Worm (Caenorhabditis elegans) whole organism, late embryonic: Measurements from ENCODE around the gene F46B6.12.

Experiments used
- C08G9.2 ChIP-seq: sonication (generic microtip); optimal IDR thresholded peaks from 2 replicates; lab custom pipeline; 2016; ENCODE audit warnings: mild to moderate bottlenecking, missing genetic modification characterization, moderate library complexity, missing compliant biosample characterization
- F13H6.1 ChIP-seq: sonication (generic microtip); optimal IDR thresholded peaks from 2 replicates; lab custom pipeline; 2016; ENCODE audit warnings: missing genetic modification characterization, missing compliant biosample characterization
- ama-1 ChIP-seq: fragments of 150-350 bp; optimal IDR thresholded peaks from 2 replicates; lab custom pipeline; 2014
- ceh-18 ChIP-seq: sonication (generic microtip); optimal IDR thresholded peaks from 2 replicates; lab custom pipeline; 2016; ENCODE audit warnings: missing genetic modification characterization, missing compliant biosample characterization
- ceh-19 ChIP-seq: fragments of 200-800 bp; sonication (Bioruptor generic); optimal IDR thresholded peaks from 2 replicates; lab custom pipeline; 2018; ENCODE audit warnings: mild to moderate bottlenecking, missing genetic modification characterization, missing compliant biosample characterization
- ceh-22 ChIP-seq: sonication (generic microtip); optimal IDR thresholded peaks from 2 replicates; lab custom pipeline; 2017; ENCODE audit warnings: missing biosample characterization, missing genetic modification characterization
- ceh-30 ChIP-seq: fragments of 150-350 bp; optimal IDR thresholded peaks from 2 replicates; lab custom pipeline; 2014; ENCODE audit warnings: missing biosample characterization, missing genetic modification characterization
- ceh-31 ChIP-seq: sonication (generic microtip); optimal IDR thresholded peaks from 2 replicates; lab custom pipeline; 2016; ENCODE audit warnings: missing genetic modification characterization, missing compliant biosample characterization
- ceh-34 ChIP-seq: sonication (generic microtip); optimal IDR thresholded peaks from 2 replicates; lab custom pipeline; 2016; ENCODE audit warnings: mild to moderate bottlenecking, missing genetic modification characterization, missing compliant biosample characterization
- che-1 ChIP-seq: sonication (generic microtip); optimal IDR thresholded peaks from 2 replicates; lab custom pipeline; 2016; ENCODE audit warnings: mild to moderate bottlenecking, missing genetic modification characterization, missing compliant biosample characterization
- dve-1 ChIP-seq: sonication (generic microtip); optimal IDR thresholded peaks from 2 replicates; lab custom pipeline; 2017; ENCODE audit warnings: antibody characterized with exemption, mild to moderate bottlenecking, missing genetic modification characterization, missing compliant biosample characterization
- elt-2 ChIP-seq: sonication (generic microtip); optimal IDR thresholded peaks from 2 replicates; lab custom pipeline; 2016; ENCODE audit warnings: missing genetic modification reagents, missing genetic modification characterization, missing compliant biosample characterization
- ets-4 ChIP-seq: sonication (generic microtip); optimal IDR thresholded peaks from 2 replicates; lab custom pipeline; 2016; ENCODE audit warnings: missing genetic modification characterization, missing compliant biosample characterization
- eyg-1 ChIP-seq: sonication (generic microtip); optimal IDR thresholded peaks from 2 replicates; lab custom pipeline; 2016; ENCODE audit warnings: missing genotype, missing genetic modification characterization, missing compliant biosample characterization
- fkh-10 ChIP-seq: fragments of 150-350 bp; optimal IDR thresholded peaks from 2 replicates; lab custom pipeline; 2014; ENCODE audit warnings: missing biosample characterization, missing genetic modification reagents, missing genetic modification characterization
- fkh-6 ChIP-seq: sonication (generic microtip); optimal IDR thresholded peaks from 2 replicates; lab custom pipeline; 2016; ENCODE audit warnings: missing genetic modification characterization, missing compliant biosample characterization
- hlh-30 ChIP-seq: sonication (generic microtip); optimal IDR thresholded peaks from 2 replicates; lab custom pipeline; 2017; ENCODE audit warnings: antibody characterized with exemption, missing genetic modification characterization, missing compliant biosample characterization; ENCODE audit not compliant: insufficient read depth
- hlh-6 ChIP-seq: sonication (generic microtip); optimal IDR thresholded peaks from 2 replicates; lab custom pipeline; 2016; ENCODE audit warnings: missing genotype, missing genetic modification characterization, missing compliant biosample characterization
- lim-6 ChIP-seq: sonication (generic microtip); optimal IDR thresholded peaks from 2 replicates; lab custom pipeline; 2016; ENCODE audit warnings: missing genetic modification characterization, missing compliant biosample characterization
- lin-11 ChIP-seq: fragments of 200-800 bp; sonication (Bioruptor generic); optimal IDR thresholded peaks from 2 replicates; lab custom pipeline; 2018; ENCODE audit warnings: mild to moderate bottlenecking, missing genetic modification characterization, missing compliant biosample characterization
- mec-3 ChIP-seq: sonication (generic microtip); optimal IDR thresholded peaks from 2 replicates; lab custom pipeline; 2016; ENCODE audit warnings: borderline replicate concordance, missing genetic modification characterization, missing compliant biosample characterization
- nfya-1 ChIP-seq: sonication (generic microtip); optimal IDR thresholded peaks from 2 replicates; lab custom pipeline; 2017; ENCODE audit warnings: missing genetic modification characterization, mild to moderate bottlenecking, missing compliant biosample characterization, antibody characterized with exemption, moderate library complexity
- nhr-11 ChIP-seq: fragments of 150-350 bp; optimal IDR thresholded peaks from 2 replicates; lab custom pipeline; 2014; ENCODE audit warnings: missing biosample characterization, missing genetic modification characterization
- nhr-232 ChIP-seq: sonication (generic microtip); optimal IDR thresholded peaks from 2 replicates; lab custom pipeline; 2016; ENCODE audit warnings: missing genetic modification characterization, missing compliant biosample characterization
- npax-4 ChIP-seq: sonication (generic microtip); optimal IDR thresholded peaks from 2 replicates; lab custom pipeline; 2016; ENCODE audit warnings: missing genetic modification characterization, missing compliant biosample characterization
- pat-9 ChIP-seq: fragments of 200-800 bp; sonication (Bioruptor generic); optimal IDR thresholded peaks from 2 replicates; lab custom pipeline; 2018; ENCODE audit warnings: mild to moderate bottlenecking, missing genetic modification characterization, moderate library complexity, missing compliant biosample characterization
- pax-1 ChIP-seq: fragments of 150-350 bp; optimal IDR thresholded peaks from 2 replicates; lab custom pipeline; 2014; ENCODE audit warnings: missing biosample characterization, missing genetic modification characterization
- pha-2 ChIP-seq: sonication (generic microtip); optimal IDR thresholded peaks from 2 replicates; lab custom pipeline; 2017; ENCODE audit warnings: mild to moderate bottlenecking, missing genetic modification characterization, missing compliant biosample characterization
- pha-4 ChIP-seq: fragments of 150-350 bp; optimal IDR thresholded peaks from 2 replicates; lab custom pipeline; 2018; ENCODE audit warnings: missing biosample characterization, missing genetic modification reagents, missing genetic modification characterization
- pros-1 ChIP-seq: fragments of 150-350 bp; optimal IDR thresholded peaks from 2 replicates; lab custom pipeline; 2014; ENCODE audit warnings: missing biosample characterization, missing genetic modification reagents, missing genetic modification characterization
- rnt-1 ChIP-seq: sonication (generic microtip); optimal IDR thresholded peaks from 2 replicates; lab custom pipeline; 2016; ENCODE audit warnings: missing genetic modification characterization, missing compliant biosample characterization
- sdc-2 ChIP-seq: sonication (generic microtip); optimal IDR thresholded peaks from 2 replicates; lab custom pipeline; 2016; ENCODE audit warnings: missing genotype, missing genetic modification characterization, missing compliant biosample characterization
- sox-2 ChIP-seq: fragments of 200-800 bp; sonication (Bioruptor generic); IDR thresholded peaks from 2 replicates; pipeline ENCODE4 v1.3.6; 2022; ENCODE audit warnings: missing genetic modification reagents, missing genetic modification characterization, missing compliant biosample characterization
- sox-4 ChIP-seq: sonication (generic microtip); optimal IDR thresholded peaks from 2 replicates; lab custom pipeline; 2017; ENCODE audit warnings: mild to moderate bottlenecking, missing genetic modification characterization, inconsistent platforms, missing compliant biosample characterization
- tbx-2 ChIP-seq: sonication (generic microtip); optimal IDR thresholded peaks from 2 replicates; lab custom pipeline; 2016; ENCODE audit warnings: missing genetic modification characterization, missing compliant biosample characterization
- tbx-7 ChIP-seq: sonication (generic microtip); optimal IDR thresholded peaks from 2 replicates; lab custom pipeline; 2016; ENCODE audit warnings: missing genotype, missing genetic modification characterization, missing compliant biosample characterization
- ttx-3 ChIP-seq: sonication (generic microtip); optimal IDR thresholded peaks from 2 replicates; lab custom pipeline; 2016; ENCODE audit warnings: missing genetic modification reagents, missing genetic modification characterization, missing compliant biosample characterization
- unc-42 ChIP-seq: sonication (generic microtip); optimal IDR thresholded peaks from 2 replicates; lab custom pipeline; 2016; ENCODE audit warnings: missing genotype, missing genetic modification characterization, missing compliant biosample characterization
- unc-55 ChIP-seq: sonication (generic microtip); optimal IDR thresholded peaks from 2 replicates; lab custom pipeline; 2017; ENCODE audit warnings: missing biosample characterization, missing genetic modification reagents, missing genetic modification characterization

F46B6.12 gene

ce11 chrV:9789657-9790261 lies 14.1 kb upstream of the F46B6.12 start, which contains the start of gene ztf-7:
Gene ztf-7 (minus strand): TSS chrV:9789707.
- TF ChIP-seq ceh-19 (no peak), ceh-30 (peak; percentile 42), ets-4 (peak; percentile 35), elt-2 (no peak), hlh-30 (tag; lab: Kevin White, UChicago) (peak; percentile 99), unc-55 (GFP tag; lab: Kevin White, UChicago) (peak; percentile 74), ceh-34 (tag; lab: Kevin White, UChicago) (peak; percentile 4), pax-1 (tag; lab: Kevin White, UChicago) (no peak), ceh-31 (tag; lab: Kevin White, UChicago) (peak; percentile 80), nfya-1 (tag; lab: Kevin White, UChicago) (peak; percentile 80), rnt-1 (tag; lab: Kevin White, UChicago) (peak; percentile 65), ceh-18 (tag; lab: Kevin White, UChicago) (peak; percentile 89), tbx-2 (peak; percentile 68)

- TF ChIP-seq pax-1 (tag; lab: Kevin White, UChicago) (no peak), nhr-11 (no peak), pat-9 (tag; lab: Kevin White, UChicago) (no peak), eyg-1 (tag; lab: Kevin White, UChicago) (no peak), lin-11 (tag; lab: Kevin White, UChicago) (no peak), dve-1 (no peak), ttx-3 (no peak), hlh-30 (tag; lab: Kevin White, UChicago) (no peak), ceh-34 (tag; lab: Kevin White, UChicago) (no peak), che-1 (tag; lab: Kevin White, UChicago) (no peak), ama-1 (lab: Kevin White, UChicago) (no peak), nhr-232 (no peak), pros-1 (tag; lab: Kevin White, UChicago) (no peak), sox-4 (tag; lab: Kevin White, UChicago) (no peak), unc-42 (no peak), mec-3 (tag; lab: Kevin White, UChicago) (no peak)
Observed at ce11 chrV:9786721-9787131, 11.1 kb upstream of the F46B6.12 start, which contains the start of gene F46B6.6. Gene F46B6.6 (minus strand): TSS chrV:9786868.

DNA sequence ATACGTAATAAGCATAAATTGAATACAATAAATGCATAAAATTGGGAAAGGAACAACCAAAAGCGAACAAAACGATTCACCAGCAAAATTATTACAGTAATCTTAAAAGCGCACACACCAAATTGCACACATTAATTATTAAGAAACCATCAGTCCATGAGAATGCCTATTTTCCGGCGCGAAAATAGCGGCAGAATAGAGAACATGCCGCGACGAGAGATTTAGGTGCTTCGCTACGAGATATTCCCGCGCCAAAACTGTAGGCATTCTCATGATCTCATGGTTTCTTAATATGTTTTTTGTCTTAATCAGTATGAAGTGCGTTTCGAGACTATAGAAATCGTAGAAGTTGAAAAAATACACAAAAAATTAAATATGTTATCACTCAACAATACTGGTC lies 8.6 kb upstream of the F46B6.12 start:
- TF ChIP-seq npax-4 (no peak), C08G9.2 (tag; lab: Kevin White, UChicago) (no peak), hlh-6 (tag; lab: Kevin White, UChicago) (no peak), pha-4 (tag; lab: Kevin White, UChicago) (no peak), ets-4 (no peak), sox-2 (GFP tag; lab: Robert Waterston, UW) (no peak)

ce11 chrV:9782969-9783368 lies 7.3 kb upstream of the F46B6.12 start, which contains the start of gene F46B6.5:
Gene F46B6.5 (minus strand): TSS chrV:9783069.
- TF ChIP-seq pha-2 (no peak), lim-6 (tag; lab: Kevin White, UChicago) (no peak), tbx-7 (tag; lab: Kevin White, UChicago) (no peak), ets-4 (no peak), fkh-10 (GFP tag; lab: Kevin White, UChicago) (no peak), F13H6.1 (tag; lab: Kevin White, UChicago) (no peak), ceh-22 (tag; lab: Kevin White, UChicago) (no peak), sdc-2 (tag; lab: Kevin White, UChicago) (no peak), fkh-6 (no peak), unc-42 (no peak)
